Worm (Caenorhabditis elegans): Measurements from ENCODE around the gene ssp-33.

The ssp-33 gene

ce11 chrV:14716114-14716513 is 4.9 kb downstream of the ssp-33 start, which contains the start of gene fbxa-147:
fbxa-147 (plus strand) TSS chrV:14716499.
- no peak for TF ChIP-seq mab-5 (tag; optimal IDR thresholded peaks at IDR 0.05)
- no peak for TF ChIP-seq blmp-1 (tag; optimal IDR thresholded peaks at IDR 0.05; ENCODE audit: insufficient read depth)
- no peak for TF ChIP-seq peb-1 (tag; optimal IDR thresholded peaks at IDR 0.05)
- TF ChIP-seq lin-13 (GFP tag; optimal IDR thresholded peaks at IDR 0.05) = no peak
- no peak for TF ChIP-seq F13H6.1 (tag; optimal IDR thresholded peaks at IDR 0.05)
- TF ChIP-seq ztf-1 (GFP tag; conservative IDR thresholded peaks at IDR 0.05) = no peak
- TF ChIP-seq nhr-129 (tag; optimal IDR thresholded peaks at IDR 0.05) = no peak
- TF ChIP-seq R02D3.7 (tag; optimal IDR thresholded peaks at IDR 0.05) = no peak
- no peak for TF ChIP-seq unc-55 (GFP tag; optimal IDR thresholded peaks at IDR 0.05)
- TF ChIP-seq alr-1 (tag; optimal IDR thresholded peaks at IDR 0.05) = no peak
- no peak for TF ChIP-seq skn-1 (tag; optimal IDR thresholded peaks at IDR 0.05)

ce11 chrV:14719491-14719890 is 8.3 kb downstream of the ssp-33 start, which contains the start of gene R08A2.1:
R08A2.1 (minus strand) TSS chrV:14719591.
- TF ChIP-seq ama-1 (optimal IDR thresholded peaks at IDR 0.05) (no peak), elt-1 (tag; optimal IDR thresholded peaks at IDR 0.05) (no peak), sem-4 (tag; optimal IDR thresholded peaks at IDR 0.05) (no peak), Y55F3AM.14 (GFP tag; optimal IDR thresholded peaks at IDR 0.05) (no peak), lin-13 (GFP tag; optimal IDR thresholded peaks at IDR 0.05) (no peak)

- TF ChIP-seq nhr-25 (tag; optimal IDR thresholded peaks at IDR 0.05) (no peak), nhr-23 (tag; optimal IDR thresholded peaks at IDR 0.05) (no peak), ztf-11 (tag; optimal IDR thresholded peaks at IDR 0.05) (no peak), ceh-82 (tag; optimal IDR thresholded peaks at IDR 0.05) (no peak), elt-3 (tag; optimal IDR thresholded peaks at IDR 0.05) (no peak), skn-1 (tag; optimal IDR thresholded peaks at IDR 0.05) (no peak), mbf-1 (tag; optimal IDR thresholded peaks at IDR 0.05) (no peak), aly-2 (tag; optimal IDR thresholded peaks at IDR 0.05) (no peak), egl-27 (tag; optimal IDR thresholded peaks at IDR 0.05) (no peak), C34F6.9 (tag; optimal IDR thresholded peaks at IDR 0.05) (no peak), unc-55 (GFP tag; optimal IDR thresholded peaks at IDR 0.05) (no peak), fos-1 (tag; optimal IDR thresholded peaks at IDR 0.05) (no peak), dmd-4 (tag; optimal IDR thresholded peaks at IDR 0.05) (no peak), lin-39 (tag; optimal IDR thresholded peaks at IDR 0.05) (no peak), crh-2 (tag; optimal IDR thresholded peaks at IDR 0.05) (no peak), lin-11 (tag; optimal IDR thresholded peaks at IDR 0.05) (no peak)
Observed at ce11 chrV:14723020-14723419, 11.8 kb downstream of the ssp-33 start, which contains the start of gene R08A2.7. R08A2.7 (plus strand) TSS chrV:14723320.

DNA sequence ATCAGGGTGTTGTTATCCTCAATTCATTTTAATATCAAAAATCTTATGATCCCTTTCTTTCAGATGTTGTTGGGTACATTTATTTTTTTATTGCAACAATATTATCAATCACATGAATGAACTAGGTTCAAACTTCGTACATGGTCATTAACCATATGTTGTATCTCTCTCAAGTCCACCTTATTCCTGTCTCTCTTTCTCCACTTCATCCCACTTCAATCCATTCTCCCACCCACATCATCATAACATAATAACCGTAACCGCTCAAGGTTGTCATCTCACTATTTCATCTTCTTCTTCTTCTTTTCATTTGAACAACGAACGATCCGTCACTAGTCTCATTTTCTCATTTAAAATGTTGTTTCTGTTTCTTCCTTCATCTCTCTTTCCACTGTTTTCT is 14.2 kb downstream of the ssp-33 start:
- TF ChIP-seq nhr-25 (tag; optimal IDR thresholded peaks at IDR 0.05) (no peak), nhr-23 (tag; optimal IDR thresholded peaks at IDR 0.05) (no peak), C34F6.9 (tag; optimal IDR thresholded peaks at IDR 0.05) (no peak), F13H6.1 (tag; optimal IDR thresholded peaks at IDR 0.05) (no peak), ceh-16 (tag; optimal IDR thresholded peaks at IDR 0.05) (no peak), nhr-237 (tag; optimal IDR thresholded peaks at IDR 0.05) (no peak), fos-1 (tag; optimal IDR thresholded peaks at IDR 0.05) (no peak), sma-3 (GFP tag; optimal IDR thresholded peaks at IDR 0.05) (peak; percentile 19), sem-4 (tag; optimal IDR thresholded peaks at IDR 0.05) (no peak), mbf-1 (tag; optimal IDR thresholded peaks at IDR 0.05) (no peak), sma-9 (GFP tag; optimal IDR thresholded peaks at IDR 0.05) (peak; percentile 77), sma-9 (tag; optimal IDR thresholded peaks at IDR 0.05) (no peak), dmd-4 (tag; optimal IDR thresholded peaks at IDR 0.05) (no peak), snpc-4 (tag; optimal IDR thresholded peaks at IDR 0.05) (no peak), nhr-21 (tag; optimal IDR thresholded peaks at IDR 0.05) (peak; percentile 42), unc-39 (tag; optimal IDR thresholded peaks at IDR 0.05) (no peak)

ce11 chrV:14726596-14726995 is 15.4 kb downstream of the ssp-33 start, which contains the start of gene Y50E8A.1:
Y50E8A.1 (plus strand) TSS chrV:14726896.
- TF ChIP-seq nhr-6 (tag; optimal IDR thresholded peaks at IDR 0.05) (no peak), elt-1 (tag; optimal IDR thresholded peaks at IDR 0.05) (no peak), R02D3.7 (tag; optimal IDR thresholded peaks at IDR 0.05) (no peak), snpc-4 (tag; optimal IDR thresholded peaks at IDR 0.05) (no peak), gmeb-1 (tag; optimal IDR thresholded peaks at IDR 0.05) (no peak), lin-39 (tag; optimal IDR thresholded peaks at IDR 0.05) (no peak), crh-2 (tag; optimal IDR thresholded peaks at IDR 0.05) (no peak), elt-3 (tag; optimal IDR thresholded peaks at IDR 0.05) (no peak), nhr-12 (tag; optimal IDR thresholded peaks at IDR 0.05) (no peak), C34F6.9 (tag; optimal IDR thresholded peaks at IDR 0.05) (no peak), lsy-2 (tag; optimal IDR thresholded peaks at IDR 0.05) (no peak), ama-1 (optimal IDR thresholded peaks at IDR 0.05) (no peak), aly-2 (tag; optimal IDR thresholded peaks at IDR 0.05) (no peak), sma-3 (GFP tag; optimal IDR thresholded peaks at IDR 0.05) (no peak), nhr-10 (tag; optimal IDR thresholded peaks at IDR 0.05) (no peak), blmp-1 (tag; optimal IDR thresholded peaks at IDR 0.05; ENCODE audit: insufficient read depth) (no peak)
